Fruit fly (Drosophila melanogaster) whole organism, prepupa: ENCODE results near the gene dnc.
A peak's percentile ranks its signal among the peaks of the same experiment; 100 is the strongest.

Source experiments
- CG11294 ChIP-seq: fragments of 200-800 bp; sonication (Bioruptor generic); IDR thresholded peaks from 2 replicates; pipeline ENCODE4 v1.3.6; 2022; ENCODE audit warnings: missing biosample characterization, missing genetic modification characterization
- CG32006 ChIP-seq: fragments of 200-800 bp; sonication (Bioruptor generic); optimal IDR thresholded peaks from 3 replicates; lab custom pipeline; 2017; ENCODE audit warnings: missing biosample characterization, mild to moderate bottlenecking, missing genetic modification characterization
- CG34406 ChIP-seq: fragments of 200-800 bp; sonication (Bioruptor generic); optimal IDR thresholded peaks from 3 replicates; lab custom pipeline; 2016; ENCODE audit warnings: missing biosample characterization, missing genetic modification characterization
- Hr4 ChIP-seq: fragments of 200-800 bp; sonication (Bioruptor generic); optimal IDR thresholded peaks from 3 replicates; lab custom pipeline; 2016; ENCODE audit warnings: missing biosample characterization, missing genetic modification characterization
- dsx ChIP-seq: fragments of 200-800 bp; optimal IDR thresholded peaks from 3 replicates; lab custom pipeline; 2019; ENCODE audit warnings: missing biosample characterization, mild to moderate bottlenecking, missing genetic modification characterization, moderate library complexity; ENCODE audit not compliant: poor library complexity, severe bottlenecking
- fd85E ChIP-seq: fragments of 200-800 bp; sonication (Bioruptor generic); optimal IDR thresholded peaks from 3 replicates; lab custom pipeline; 2016; ENCODE audit warnings: missing biosample characterization, missing genetic modification characterization
- fkh ChIP-seq: fragments of 200-800 bp; sonication (Bioruptor generic); optimal IDR thresholded peaks from 3 replicates; lab custom pipeline; 2017; ENCODE audit warnings: missing biosample characterization, mild to moderate bottlenecking, missing genetic modification characterization, moderate library complexity
- salr ChIP-seq, 2 experiments: fragments of 200-800 bp; sonication (Bioruptor generic); optimal IDR thresholded peaks; 3 replicates each; lab custom pipeline; 2016 to 2018; ENCODE audit warnings: missing biosample characterization in 2 of 2, missing genetic modification characterization in 2 of 2, mild to moderate bottlenecking in 1 of 2

dm6 chrX:3157048-3157703 is 19.1 kb upstream of the dnc start:
- TF ChIP-seq Hr4 (no peak), dsx (GFP tag; lab: Kevin White, UChicago) (no peak), fd85E (GFP tag; lab: Kevin White, UChicago) (no peak), fkh (GFP tag; lab: Kevin White, UChicago) (peak; percentile 3), CG34406 (GFP tag; lab: Kevin White, UChicago) (no peak), salr (GFP tag; optimal IDR thresholded peaks at IDR 0.05; lab: Kevin White, UChicago) (no peak), CG11294 (GFP tag; lab: Robert Waterston, UW) (no peak), CG32006 (no peak)
